Fruit fly (Drosophila melanogaster) whole organism, embryonic: ENCODE measurements around the gene sit.

Source experiments
- Ada2b ChIP-seq: fragments of 200-800 bp; sonication (Bioruptor generic); IDR thresholded peaks from 2 replicates; pipeline ENCODE4 v1.3.6; 2022; ENCODE audit warnings: missing biosample characterization, missing genetic modification characterization
- Atf6 ChIP-seq: fragments of 200-800 bp; sonication (Bioruptor generic); IDR thresholded peaks from 2 replicates; pipeline ENCODE4 v1.3.6; 2022; ENCODE audit warnings: missing biosample characterization, missing genetic modification characterization
- Awh ChIP-seq: fragments of 200-800 bp; sonication (Bioruptor generic); IDR thresholded peaks from 2 replicates; pipeline ENCODE4, ENCODE4 v1.3.6; 2022; ENCODE audit warnings: missing biosample characterization, missing genetic modification characterization
- B-H1 ChIP-seq: fragments of 200-800 bp; sonication (Bioruptor generic); IDR thresholded peaks from 3 replicates; pipeline ENCODE4 v1.3.6; 2022; ENCODE audit warnings: missing biosample characterization, missing genetic modification characterization
- BtbVII ChIP-seq: fragments of 200-800 bp; sonication (Bioruptor generic); optimal IDR thresholded peaks from 3 replicates; lab custom pipeline; 2017; ENCODE audit warnings: missing biosample characterization, mild to moderate bottlenecking, missing genetic modification characterization
- Bteb2 ChIP-seq: fragments of 200-800 bp; sonication (Bioruptor generic); optimal IDR thresholded peaks from 2 replicates; lab custom pipeline; 2016; ENCODE audit warnings: missing biosample characterization, missing genetic modification characterization
- CG10209 ChIP-seq: fragments of 200-800 bp; sonication (Bioruptor generic); optimal IDR thresholded peaks from 3 replicates; lab custom pipeline; 2017; ENCODE audit warnings: missing biosample characterization, mild to moderate bottlenecking, missing genetic modification characterization, missing genetic modification reagents
- CG13894 ChIP-seq: fragments of 200-800 bp; sonication (Bioruptor generic); optimal IDR thresholded peaks from 3 replicates; lab custom pipeline; 2018; ENCODE audit warnings: missing biosample characterization, mild to moderate bottlenecking, missing genetic modification characterization, moderate library complexity
- CG15011 ChIP-seq: fragments of 200-800 bp; sonication (Bioruptor generic); optimal IDR thresholded peaks from 3 replicates; lab custom pipeline; 2018; ENCODE audit warnings: missing biosample characterization, mild to moderate bottlenecking, missing genetic modification characterization
- CG1602 ChIP-seq: fragments of 200-800 bp; sonication (Bioruptor generic); optimal IDR thresholded peaks from 3 replicates; lab custom pipeline; 2016; ENCODE audit warnings: missing biosample characterization, missing genetic modification characterization
- CG16813 ChIP-seq: fragments of 200-800 bp; sonication (Bioruptor generic); IDR thresholded peaks from 3 replicates; pipeline ENCODE4 v1.3.6; 2022; ENCODE audit warnings: missing biosample characterization, missing genetic modification characterization; ENCODE audit not compliant: partially characterized antibody
- CG16863 ChIP-seq: fragments of 200-800 bp; sonication (Bioruptor generic); optimal IDR thresholded peaks from 3 replicates; lab custom pipeline; 2016; ENCODE audit warnings: missing biosample characterization, missing genetic modification characterization
- CG17328 ChIP-seq: fragments of 200-800 bp; sonication (Bioruptor generic); IDR thresholded peaks from 2 replicates; pipeline ENCODE4 v1.3.6; 2022; ENCODE audit warnings: missing biosample characterization, missing genetic modification characterization
- CG17359 ChIP-seq: fragments of 200-800 bp; sonication (Bioruptor generic); optimal IDR thresholded peaks from 3 replicates; lab custom pipeline; 2018; ENCODE audit warnings: missing biosample characterization, mild to moderate bottlenecking, missing genetic modification characterization, moderate library complexity
- CG2678 ChIP-seq: fragments of 200-800 bp; sonication (Bioruptor generic); optimal IDR thresholded peaks from 3 replicates; lab custom pipeline; 2019; ENCODE audit warnings: missing biosample characterization, mild to moderate bottlenecking, missing genetic modification characterization, moderate library complexity
- CG34422 ChIP-seq: fragments of 200-800 bp; sonication (Bioruptor generic); IDR thresholded peaks from 3 replicates; pipeline ENCODE4 v1.3.6; 2022; ENCODE audit warnings: missing biosample characterization, missing genetic modification characterization
- CG4730 ChIP-seq: fragments of 200-800 bp; sonication (Bioruptor generic); IDR thresholded peaks from 2 replicates; pipeline ENCODE4 v1.3.6; 2022; ENCODE audit warnings: missing biosample characterization, missing genetic modification characterization
- D19B ChIP-seq: fragments of 200-800 bp; sonication (Bioruptor generic); optimal IDR thresholded peaks from 2 replicates; lab custom pipeline; 2017; ENCODE audit warnings: missing biosample characterization, mild to moderate bottlenecking, missing genetic modification characterization
- Doc3 ChIP-seq: fragments of 200-800 bp; sonication (Bioruptor generic); IDR thresholded peaks from 3 replicates; pipeline ENCODE4 v1.3.6; 2022; ENCODE audit warnings: missing biosample characterization, missing genetic modification characterization; ENCODE audit not compliant: partially characterized antibody
- HLHmδ ChIP-seq: fragments of 200-800 bp; sonication (Bioruptor generic); optimal IDR thresholded peaks from 2 replicates; lab custom pipeline; 2018; ENCODE audit warnings: missing biosample characterization, mild to moderate bottlenecking, missing genetic modification characterization, moderate library complexity
- Hr51 ChIP-seq, 2 experiments: fragments of 200-800 bp; sonication (Bioruptor generic); optimal IDR thresholded peaks; 2 replicates in 1 of 2; 3 replicates in 1 of 2; lab custom pipeline; 2016 to 2018; ENCODE audit warnings: missing biosample characterization in 2 of 2, missing genetic modification characterization in 2 of 2, mild to moderate bottlenecking in 1 of 2, moderate library complexity in 1 of 2
- Jarid2 ChIP-seq: fragments of 200-800 bp; sonication (Bioruptor generic); optimal IDR thresholded peaks from 3 replicates; lab custom pipeline; 2017; ENCODE audit warnings: mild to moderate bottlenecking, missing biosample characterization, missing genetic modification reagents, missing genetic modification characterization
- Kr ChIP-seq: fragments of 200-800 bp; sonication (Bioruptor generic); optimal IDR thresholded peaks from 2 replicates; lab custom pipeline; 2017; ENCODE audit warnings: missing biosample characterization, mild to moderate bottlenecking, missing genetic modification characterization
- Neu2 ChIP-seq: fragments of 200-800 bp; sonication (Bioruptor generic); optimal IDR thresholded peaks from 3 replicates; lab custom pipeline; 2016; ENCODE audit warnings: missing biosample characterization, missing genetic modification characterization, borderline replicate concordance
- Nf-YC ChIP-seq: fragments of 200-800 bp; optimal IDR thresholded peaks from 3 replicates; lab custom pipeline; 2019; ENCODE audit warnings: missing biosample characterization, mild to moderate bottlenecking, missing genetic modification characterization, moderate library complexity
- Sox102F ChIP-seq: fragments of 200-800 bp; sonication (Bioruptor generic); optimal IDR thresholded peaks from 2 replicates; lab custom pipeline; 2018; ENCODE audit warnings: missing biosample characterization, mild to moderate bottlenecking, missing genetic modification characterization, moderate library complexity
- Xrp1 ChIP-seq: fragments of 200-800 bp; sonication (Bioruptor generic); IDR thresholded peaks from 2 replicates; pipeline ENCODE4 v1.3.6; 2022; ENCODE audit warnings: missing biosample characterization, missing genetic modification characterization
- al ChIP-seq: fragments of 200-800 bp; sonication (Bioruptor generic); IDR thresholded peaks from 2 replicates; pipeline ENCODE4 v1.3.6; 2022; ENCODE audit warnings: missing biosample characterization, missing genetic modification characterization
- ci ChIP-seq: fragments of 200-800 bp; sonication (Bioruptor generic); IDR thresholded peaks from 3 replicates; pipeline ENCODE4 v1.3.6; 2022; ENCODE audit warnings: missing biosample characterization, missing genetic modification characterization
- dati ChIP-seq: fragments of 200-800 bp; sonication (Bioruptor generic); IDR thresholded peaks from 2 replicates; pipeline ENCODE4 v1.3.6; 2022; ENCODE audit warnings: missing biosample characterization, missing genetic modification characterization
- dimm ChIP-seq: fragments of 200-800 bp; sonication (Bioruptor generic); IDR thresholded peaks from 2 replicates; pipeline ENCODE4 v1.3.6; 2022; ENCODE audit warnings: missing biosample characterization, missing genetic modification characterization
- dpn ChIP-seq, 2 experiments: fragments of 200-800 bp; sonication (Bioruptor generic); optimal IDR thresholded peaks; 3 replicates each; lab custom pipeline; 2016; ENCODE audit warnings: missing biosample characterization in 2 of 2, missing genetic modification characterization in 2 of 2
- exex ChIP-seq: fragments of 200-800 bp; sonication (Bioruptor generic); optimal IDR thresholded peaks from 4 replicates; lab custom pipeline; 2018; ENCODE audit warnings: missing biosample characterization, mild to moderate bottlenecking, missing genetic modification characterization, moderate library complexity
- grau ChIP-seq: fragments of 200-800 bp; optimal IDR thresholded peaks from 3 replicates; lab custom pipeline; 2019; ENCODE audit warnings: missing biosample characterization, mild to moderate bottlenecking, missing genetic modification characterization, moderate library complexity
- ind ChIP-seq: fragments of 200-800 bp; sonication (Bioruptor generic); optimal IDR thresholded peaks from 3 replicates; lab custom pipeline; 2016; ENCODE audit warnings: missing biosample characterization, missing genetic modification characterization
- jumu ChIP-seq: fragments of 200-800 bp; sonication (Bioruptor generic); optimal IDR thresholded peaks from 3 replicates; lab custom pipeline; 2016; ENCODE audit warnings: missing biosample characterization, missing genetic modification characterization
- kay ChIP-seq: fragments of 200-800 bp; sonication (Bioruptor generic); optimal IDR thresholded peaks from 2 replicates; lab custom pipeline; 2016; ENCODE audit warnings: missing biosample characterization, missing genetic modification characterization
- lab ChIP-seq: fragments of 200-800 bp; sonication (Bioruptor generic); optimal IDR thresholded peaks from 3 replicates; lab custom pipeline; 2017; ENCODE audit warnings: missing biosample characterization, missing genetic modification characterization, mild to moderate bottlenecking, moderate library complexity, missing genetic modification reagents
- oc ChIP-seq: fragments of 200-800 bp; sonication (Bioruptor generic); optimal IDR thresholded peaks from 2 replicates; lab custom pipeline; 2018; ENCODE audit warnings: missing biosample characterization, mild to moderate bottlenecking, missing genetic modification characterization, moderate library complexity
- odd ChIP-seq: fragments of 200-800 bp; sonication (Bioruptor generic); optimal IDR thresholded peaks from 2 replicates; lab custom pipeline; 2017; ENCODE audit warnings: missing biosample characterization, mild to moderate bottlenecking, missing genetic modification characterization
- pan ChIP-seq, 4 experiments: fragments of >200 bp in 3 of 4; fragments of 200-800 bp in 1 of 4; sonication (Bioruptor generic) in 1 of 4; optimal IDR thresholded peaks in 3 of 4; IDR thresholded peaks in 1 of 4; 2 replicates each; pipeline versions ENCODE4 v1.3.6 to Lab custom; 2017 to 2022; ENCODE audit warnings: missing biosample characterization in 2 of 4, missing genetic modification characterization in 2 of 4, mixed read lengths in 1 of 4
- row ChIP-seq: fragments of 200-800 bp; sonication (Bioruptor generic); IDR thresholded peaks from 3 replicates; pipeline ENCODE4 v1.3.6; 2022; ENCODE audit warnings: missing biosample characterization, missing genetic modification characterization
- sens ChIP-seq: fragments of 200-800 bp; sonication (Bioruptor generic); peaks from one replicate; lab custom pipeline; 2016; ENCODE audit warnings: missing biosample characterization, missing genetic modification characterization
- slp2 ChIP-seq: fragments of 200-800 bp; sonication (Bioruptor generic); optimal IDR thresholded peaks from 2 replicates; lab custom pipeline; 2016; ENCODE audit warnings: missing biosample characterization, missing genetic modification characterization
- so ChIP-seq: fragments of 200-800 bp; sonication (Bioruptor generic); IDR thresholded peaks from 3 replicates; pipeline ENCODE4 v1.3.6; 2022; ENCODE audit warnings: missing biosample characterization, missing genetic modification characterization
- sqz ChIP-seq: fragments of 200-800 bp; sonication (Bioruptor generic); optimal IDR thresholded peaks from 3 replicates; lab custom pipeline; 2018; ENCODE audit warnings: missing biosample characterization, mild to moderate bottlenecking, missing genetic modification characterization
- stc ChIP-seq: fragments of 200-800 bp; sonication (Bioruptor generic); IDR thresholded peaks from 2 replicates; pipeline ENCODE4 v1.3.6; 2022; ENCODE audit warnings: missing biosample characterization, missing genetic modification characterization
- tgo ChIP-seq: fragments of 200-800 bp; sonication (Bioruptor generic); IDR thresholded peaks from 3 replicates; pipeline ENCODE4 v1.3.6; 2022; ENCODE audit warnings: missing biosample characterization, missing genetic modification characterization
- unpg ChIP-seq: fragments of 200-800 bp; sonication (Bioruptor generic); optimal IDR thresholded peaks from 3 replicates; lab custom pipeline; 2018; ENCODE audit warnings: missing biosample characterization, mild to moderate bottlenecking, missing genetic modification characterization, moderate library complexity
- yki ChIP-seq: fragments of >200 bp; optimal IDR thresholded peaks from 3 replicates; lab custom pipeline; 2018

Gene sit

dm6 chr3R:22542773-22543411 lies 19.5 kb downstream of the sit start (continued):
- TF ChIP-seq yki (lab: Kevin White, UChicago) = no peak
- peak; percentile 67 for TF ChIP-seq stc
- no peak for TF ChIP-seq Nf-YC (tag; lab: Kevin White, UChicago)
- no peak for TF ChIP-seq Atf6 (GFP tag; lab: Robert Waterston, UW)
- TF ChIP-seq CG4730 = no peak
- peak; percentile 34; the same call in 1 of the 2 replicates for TF ChIP-seq CG17328
- TF ChIP-seq jumu (GFP tag; lab: Kevin White, UChicago) = no peak
- TF ChIP-seq kay (GFP tag; lab: Kevin White, UChicago) = no peak
- peak; percentile 29; the same call in 1 of the 2 replicates for TF ChIP-seq Awh
- no peak for TF ChIP-seq dati (GFP tag; lab: Robert Waterston, UW)
- no peak for TF ChIP-seq Neu2 (GFP tag; lab: Kevin White, UChicago)
- TF ChIP-seq tgo (GFP tag; lab: Robert Waterston, UW) = peak; percentile 44; the same call in 1 of the 3 replicates
- TF ChIP-seq Doc3 (GFP tag; lab: Robert Waterston, UW) = no peak
- TF ChIP-seq CG13894 (tag; lab: Kevin White, UChicago) = no peak
- TF ChIP-seq pan (optimal IDR thresholded peaks at IDR 0.05; lab: Kevin White, UChicago) = no peak
- TF ChIP-seq pan (GFP tag; optimal IDR thresholded peaks at IDR 0.05 in 1 of 2, IDR thresholded peaks at IDR 0.05 in 1 of 2) = peak in 1 of 2 experiments; percentile 23
- TF ChIP-seq CG10209 = peak; percentile 13
- peak; percentile 22 for TF ChIP-seq ind
- TF ChIP-seq grau (tag; lab: Kevin White, UChicago) = peak; percentile 72
- peak; percentile 36 for TF ChIP-seq CG17359
- peak; percentile 11 for TF ChIP-seq oc
- TF ChIP-seq dimm = no peak
- no peak for TF ChIP-seq sqz (GFP tag; lab: Kevin White, UChicago)
- TF ChIP-seq lab (GFP tag; lab: Kevin White, UChicago) = peak; percentile 17
- TF ChIP-seq B-H1 (GFP tag; lab: Robert Waterston, UW) = peak; percentile 21; the same call in 1 of the 3 replicates
- no peak for TF ChIP-seq HLHmδ (GFP tag; lab: Kevin White, UChicago)
- peak; percentile 47 for TF ChIP-seq Ada2b
- TF ChIP-seq Bteb2 = no peak
- TF ChIP-seq CG2678 (tag; lab: Kevin White, UChicago) = peak; percentile 39
- TF ChIP-seq so (GFP tag; lab: Robert Waterston, UW) = no peak
- peak; percentile 24 for TF ChIP-seq unpg (GFP tag; lab: Kevin White, UChicago)
- no peak for TF ChIP-seq CG1602 (GFP tag; lab: Kevin White, UChicago)
- no peak for TF ChIP-seq odd
- TF ChIP-seq ci = no peak
- TF ChIP-seq CG15011 (GFP tag; lab: Kevin White, UChicago) = no peak
- peak in 1 of 2 experiments; percentile 22 for TF ChIP-seq dpn (GFP tag; optimal IDR thresholded peaks at IDR 0.05; lab: Kevin White, UChicago)
- peak; percentile 63 for TF ChIP-seq Sox102F
- peak; percentile 70 for TF ChIP-seq sens (GFP tag; lab: Kevin White, UChicago)
- TF ChIP-seq Kr (GFP tag; lab: Kevin White, UChicago) = no peak
- TF ChIP-seq Jarid2 = no peak
- TF ChIP-seq Hr51 (GFP tag; optimal IDR thresholded peaks at IDR 0.05; lab: Kevin White, UChicago) = peak in 1 of 2 experiments; percentile 46
- no peak for TF ChIP-seq D19B (GFP tag; lab: Kevin White, UChicago)
- no peak for TF ChIP-seq al (GFP tag; lab: Robert Waterston, UW)
- no peak for TF ChIP-seq CG34422 (GFP tag; lab: Robert Waterston, UW)
- no peak for TF ChIP-seq exex (tag; lab: Kevin White, UChicago)
- no peak for TF ChIP-seq slp2 (GFP tag; lab: Kevin White, UChicago)
- no peak for TF ChIP-seq CG16863 (GFP tag; lab: Kevin White, UChicago)
- TF ChIP-seq CG16813 (GFP tag; lab: Robert Waterston, UW) = 0 out of 3 replicates have a peak, but pooled peaks have one; percentile 26
- TF ChIP-seq row (GFP tag; lab: Robert Waterston, UW) = peak; percentile 63
- peak; percentile 0 for TF ChIP-seq BtbVII (GFP tag; lab: Kevin White, UChicago)
- TF ChIP-seq Xrp1 (GFP tag; lab: Robert Waterston, UW) = peak; percentile 45; the same call in 1 of the 2 replicates
